Fruit fly (Drosophila melanogaster) whole organism, adult: ENCODE results near the gene CAHbeta.

Source experiments
- CG11617 ChIP-seq: fragments of 200-800 bp; sonication (Bioruptor generic); optimal IDR thresholded peaks from 2 replicates; lab custom pipeline; 2017; ENCODE audit warnings: mild to moderate bottlenecking, missing biosample characterization, missing genetic modification reagents, missing genetic modification characterization
- CG33017 ChIP-seq: fragments of 200-800 bp; sonication (Bioruptor generic); optimal IDR thresholded peaks from 2 replicates; lab custom pipeline; 2018; ENCODE audit warnings: missing biosample characterization, mild to moderate bottlenecking, missing genetic modification characterization, moderate library complexity
- CG5204 ChIP-seq: fragments of 200-800 bp; sonication (Bioruptor generic); optimal IDR thresholded peaks from 2 replicates; lab custom pipeline; 2016; ENCODE audit warnings: missing biosample characterization, missing genetic modification characterization
- Hr96 ChIP-seq: fragments of 200-800 bp; sonication (Bioruptor generic); optimal IDR thresholded peaks from 2 replicates; lab custom pipeline; 2016; ENCODE audit warnings: missing biosample characterization, missing genetic modification characterization
- bab1 ChIP-seq: fragments of 200-800 bp; sonication (Bioruptor generic); optimal IDR thresholded peaks from 3 replicates; lab custom pipeline; 2019; ENCODE audit warnings: missing biosample characterization, mild to moderate bottlenecking, missing genetic modification characterization, moderate library complexity
- cic ChIP-seq: fragments of 200-800 bp; sonication (Bioruptor generic); optimal IDR thresholded peaks from 2 replicates; lab custom pipeline; 2017; ENCODE audit warnings: missing biosample characterization, mild to moderate bottlenecking, missing genetic modification characterization, moderate library complexity
- cnc ChIP-seq, 2 experiments: fragments of >200 bp; optimal IDR thresholded peaks; 2 replicates each; lab custom pipeline; 2017
- kay ChIP-seq: fragments of 200-800 bp; sonication (Bioruptor generic); peaks from one replicate; lab custom pipeline; 2016; ENCODE audit warnings: missing biosample characterization, missing genetic modification characterization, borderline replicate concordance
- tj ChIP-seq: fragments of 200-800 bp; sonication (Bioruptor generic); optimal IDR thresholded peaks from 3 replicates; lab custom pipeline; 2017; ENCODE audit warnings: missing biosample characterization, mild to moderate bottlenecking, missing genetic modification characterization, moderate library complexity
- toe ChIP-seq: fragments of 200-800 bp; sonication (Bioruptor generic); optimal IDR thresholded peaks from 2 replicates; lab custom pipeline; 2016; ENCODE audit warnings: missing biosample characterization, missing genetic modification characterization

DNA sequence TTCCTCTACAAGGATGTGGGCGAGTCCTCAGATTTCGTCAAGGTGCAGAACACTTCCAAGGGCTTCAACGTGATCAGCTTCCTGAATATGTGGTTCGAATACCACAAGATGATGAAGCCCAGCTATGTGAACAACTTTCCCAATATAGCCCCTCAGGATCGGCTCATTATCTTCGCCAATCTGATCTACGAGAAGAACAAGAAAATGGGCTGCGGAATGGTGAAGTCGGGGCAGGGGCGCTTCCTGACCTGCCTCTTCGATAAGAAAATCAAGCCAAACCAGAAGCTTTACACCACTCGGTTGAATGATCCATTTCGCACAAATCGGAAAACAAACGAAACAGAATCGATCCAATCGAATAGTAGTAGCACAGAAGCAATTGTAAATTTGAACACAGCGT, 17.6 kb downstream of the CAHbeta start:
- TF ChIP-seq Hr96 (GFP tag; lab: Kevin White, UChicago) (no peak), CG5204 (no peak), tj (no peak), CG33017 (tag; lab: Kevin White, UChicago) (no peak), cnc (optimal IDR thresholded peaks at IDR 0.05; lab: Kevin White, UChicago) (no peak), cic (GFP tag; lab: Kevin White, UChicago) (no peak), kay (no peak), toe (no peak), CG11617 (GFP tag; lab: Kevin White, UChicago) (no peak), bab1 (GFP tag; lab: Kevin White, UChicago) (no peak)
